Fruit fly (Drosophila melanogaster) whole organism, pupa: ENCODE results near the gene RhoGEF4.

Experiments used
- CG10348 ChIP-seq: fragments of 200-800 bp; sonication (Bioruptor generic); IDR thresholded peaks from 2 replicates; pipeline ENCODE4 v1.3.6; 2022; ENCODE audit warnings: missing biosample characterization, missing genetic modification characterization
- CG12605 ChIP-seq: fragments of 200-800 bp; sonication (Bioruptor generic); IDR thresholded peaks from 2 replicates; pipeline ENCODE4 v1.3.6; 2022; ENCODE audit warnings: missing biosample characterization, missing genetic modification characterization
- CG13204 ChIP-seq: fragments of 200-800 bp; sonication (Bioruptor generic); optimal IDR thresholded peaks from 2 replicates; lab custom pipeline; 2018; ENCODE audit warnings: missing biosample characterization, mild to moderate bottlenecking, missing genetic modification characterization, moderate library complexity
- CG14655 ChIP-seq: fragments of 200-800 bp; sonication (Bioruptor generic); optimal IDR thresholded peaks from 3 replicates; lab custom pipeline; 2017; ENCODE audit warnings: mild to moderate bottlenecking, missing biosample characterization, missing genetic modification reagents, missing genetic modification characterization
- CG15710 ChIP-seq: fragments of 200-800 bp; sonication (Bioruptor generic); optimal IDR thresholded peaks from 2 replicates; lab custom pipeline; 2018; ENCODE audit warnings: missing biosample characterization, mild to moderate bottlenecking, missing genetic modification characterization, moderate library complexity
- CG17806 ChIP-seq: fragments of 200-800 bp; sonication (Bioruptor generic); optimal IDR thresholded peaks from 2 replicates; lab custom pipeline; 2018; ENCODE audit warnings: missing biosample characterization, mild to moderate bottlenecking, missing genetic modification characterization, moderate library complexity
- CG32121 ChIP-seq: fragments of 200-800 bp; sonication (Bioruptor generic); IDR thresholded peaks from 2 replicates; pipeline ENCODE4 v1.3.6; 2022; ENCODE audit warnings: missing biosample characterization, missing genetic modification characterization
- CG34367 ChIP-seq: fragments of 200-800 bp; sonication (Bioruptor generic); optimal IDR thresholded peaks from 2 replicates; lab custom pipeline; 2018; ENCODE audit warnings: missing biosample characterization, mild to moderate bottlenecking, missing genetic modification characterization
- CG4496 ChIP-seq: fragments of 200-800 bp; sonication (Bioruptor generic); IDR thresholded peaks from 3 replicates; pipeline ENCODE4 v1.3.6; 2022; ENCODE audit warnings: missing biosample characterization, missing genetic modification characterization
- CG8159 ChIP-seq: fragments of 200-800 bp; sonication (Bioruptor generic); optimal IDR thresholded peaks from 3 replicates; lab custom pipeline; 2018; ENCODE audit warnings: missing biosample characterization, mild to moderate bottlenecking, missing genetic modification characterization, moderate library complexity
- CG8301 ChIP-seq: fragments of 200-800 bp; sonication (Bioruptor generic); optimal IDR thresholded peaks from 2 replicates; lab custom pipeline; 2018; ENCODE audit warnings: missing biosample characterization, mild to moderate bottlenecking, missing genetic modification characterization
- CG9948 ChIP-seq: fragments of 200-800 bp; sonication (Bioruptor generic); optimal IDR thresholded peaks from 2 replicates; lab custom pipeline; 2018; ENCODE audit warnings: missing biosample characterization, mild to moderate bottlenecking, missing genetic modification characterization, moderate library complexity
- D1 ChIP-seq: fragments of 200-800 bp; sonication (Bioruptor generic); optimal IDR thresholded peaks from 2 replicates; lab custom pipeline; 2018; ENCODE audit warnings: missing biosample characterization, mild to moderate bottlenecking, missing genetic modification characterization, moderate library complexity
- EcR ChIP-seq: fragments of 200-800 bp; sonication (Bioruptor generic); optimal IDR thresholded peaks from 3 replicates; lab custom pipeline; 2019; ENCODE audit warnings: missing biosample characterization, missing genetic modification characterization, mild to moderate bottlenecking, moderate library complexity, missing genetic modification reagents
- Ets98B ChIP-seq: fragments of 200-800 bp; sonication (Bioruptor generic); IDR thresholded peaks from 2 replicates; pipeline ENCODE4 v1.3.6; 2022; ENCODE audit warnings: missing biosample characterization, missing genetic modification characterization
- Pif1A ChIP-seq: fragments of 200-800 bp; sonication (Bioruptor generic); optimal IDR thresholded peaks from 3 replicates; lab custom pipeline; 2016; ENCODE audit warnings: missing biosample characterization, missing genetic modification characterization
- Pif1B ChIP-seq: fragments of 200-800 bp; sonication (Bioruptor generic); optimal IDR thresholded peaks from 3 replicates; lab custom pipeline; 2016; ENCODE audit warnings: missing biosample characterization, missing genetic modification characterization
- Snoo ChIP-seq: fragments of 200-800 bp; sonication (Bioruptor generic); optimal IDR thresholded peaks from 3 replicates; lab custom pipeline; 2017; ENCODE audit warnings: missing biosample characterization, mild to moderate bottlenecking, missing genetic modification characterization, inconsistent platforms
- fd96Ca ChIP-seq: fragments of 200-800 bp; sonication (Bioruptor generic); IDR thresholded peaks from 3 replicates; pipeline ENCODE4 v1.3.6; 2022; ENCODE audit warnings: missing biosample characterization, missing genetic modification characterization
- gl ChIP-seq: fragments of 200-800 bp; sonication (Bioruptor generic); optimal IDR thresholded peaks from 2 replicates; lab custom pipeline; 2018; ENCODE audit warnings: missing biosample characterization, mild to moderate bottlenecking, missing genetic modification characterization
- rn ChIP-seq: fragments of 200-800 bp; sonication (Bioruptor generic); IDR thresholded peaks from 2 replicates; pipeline ENCODE4 v1.3.6; 2022; ENCODE audit warnings: missing biosample characterization, missing genetic modification characterization

RhoGEF4 gene

DNA sequence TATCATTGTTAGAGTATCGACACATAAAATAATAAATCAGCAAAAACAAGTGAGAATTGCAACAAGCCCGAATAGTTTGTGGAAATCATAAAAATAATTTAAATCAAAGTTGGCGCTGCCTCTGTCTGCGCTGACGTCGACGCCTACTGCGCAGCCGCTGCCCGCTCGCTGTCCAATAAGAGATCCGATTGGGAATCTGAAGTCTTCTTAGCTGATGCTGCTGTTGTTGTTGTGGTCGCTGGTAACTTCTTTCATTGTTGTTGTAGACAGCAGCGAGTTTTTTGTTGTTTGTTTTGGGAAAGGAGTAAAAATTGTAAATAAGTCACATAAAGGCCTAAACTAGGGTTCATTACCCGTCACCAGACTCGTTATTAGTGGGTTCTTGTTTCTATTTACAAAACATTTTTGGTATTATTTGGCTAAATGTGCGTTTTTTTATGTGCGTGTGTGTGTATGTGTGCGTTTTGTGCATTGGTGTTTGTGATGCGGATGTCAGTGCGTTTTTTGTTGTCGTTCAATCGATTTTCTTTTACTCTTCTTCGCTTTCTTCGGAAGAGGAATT lies 41.6 kb upstream of the RhoGEF4 start:
- TF ChIP-seq EcR (GFP tag; lab: Kevin White, UChicago) (no peak), CG15710 (tag; lab: Kevin White, UChicago) (no peak), CG13204 (GFP tag; lab: Kevin White, UChicago) (no peak), CG4496 (GFP tag; lab: Robert Waterston, UW) (no peak), Pif1A (no peak), CG8159 (no peak), CG17806 (tag; lab: Kevin White, UChicago) (no peak), CG32121 (GFP tag; lab: Robert Waterston, UW) (no peak)

DNA sequence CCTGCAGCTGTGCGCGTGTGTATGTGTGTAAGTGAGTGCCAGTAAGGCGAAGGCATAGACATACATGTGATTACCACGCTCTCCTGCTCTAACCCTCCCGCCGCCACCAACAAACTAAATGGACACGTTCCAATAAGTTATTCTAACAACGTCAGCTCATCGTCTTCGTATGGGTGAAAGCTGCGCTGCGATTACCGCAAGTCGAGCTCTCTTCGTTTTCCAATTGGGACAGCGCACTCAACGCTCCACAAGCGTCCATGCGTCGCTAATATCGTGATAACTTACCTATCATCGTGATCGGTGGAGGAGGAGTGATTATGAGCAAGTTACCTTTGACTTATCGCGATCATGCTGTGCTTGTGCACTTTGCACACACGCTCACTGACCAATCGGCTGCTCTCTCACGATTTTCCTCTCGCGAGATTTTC lies 37.9 kb upstream of the RhoGEF4 start:
- peak; percentile 61 for TF ChIP-seq Pif1B
- TF ChIP-seq CG15710 (tag; lab: Kevin White, UChicago): no peak
- peak; percentile 26 for TF ChIP-seq CG8301 (tag; lab: Kevin White, UChicago)
- peak; percentile 79; the same call in 2 of the 3 replicates for TF ChIP-seq fd96Ca
- TF ChIP-seq CG12605: peak; percentile 83
- TF ChIP-seq Pif1A: peak; percentile 75
- peak; percentile 81 for TF ChIP-seq CG4496 (GFP tag; lab: Robert Waterston, UW)
- TF ChIP-seq CG9948 (tag; lab: Kevin White, UChicago): peak; percentile 16
- TF ChIP-seq gl: peak; percentile 4
- peak; percentile 94 for TF ChIP-seq Ets98B (GFP tag; lab: Robert Waterston, UW)
- TF ChIP-seq CG34367 (tag; lab: Kevin White, UChicago): no peak
- no peak for TF ChIP-seq EcR (GFP tag; lab: Kevin White, UChicago)

DNA sequence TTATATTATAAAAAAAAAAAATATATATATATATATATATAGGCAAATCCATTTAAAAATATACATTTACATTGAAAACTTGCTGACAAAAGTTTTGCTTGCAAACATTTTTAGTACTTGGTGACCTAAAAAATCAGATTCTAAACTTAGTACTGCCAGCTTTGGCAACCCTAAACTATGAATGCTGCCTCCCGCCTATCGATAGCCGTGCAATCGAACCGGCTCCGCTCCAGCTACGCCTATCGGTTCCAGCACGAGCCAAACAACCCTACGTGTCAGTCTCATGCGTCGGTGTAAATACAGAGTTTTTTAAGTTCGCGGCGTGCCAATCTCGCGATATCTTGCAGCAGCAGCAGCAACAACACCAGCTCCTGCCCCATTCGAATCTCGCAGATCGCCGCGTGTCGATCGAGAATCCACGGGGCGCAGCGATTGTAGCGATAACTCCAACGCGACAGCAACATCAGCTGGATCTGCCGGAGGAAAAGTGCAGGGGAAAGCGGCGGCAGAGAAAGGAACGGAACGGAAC lies 37.2 kb upstream of the RhoGEF4 start, which contains the start of gene Sec63:
Gene Sec63, plus strand, starts transcription at position 238 of the 529 bp plus-strand sequence.
- TF ChIP-seq Ets98B (GFP tag; lab: Robert Waterston, UW) (peak; percentile 38), Snoo (tag; lab: Kevin White, UChicago) (no peak), CG13204 (GFP tag; lab: Kevin White, UChicago) (peak; percentile 11), CG17806 (tag; lab: Kevin White, UChicago) (no peak), CG4496 (GFP tag; lab: Robert Waterston, UW) (peak; percentile 26; the same call in 2 of the 3 replicates), CG34367 (tag; lab: Kevin White, UChicago) (no peak)
- TF ChIP-seq, all 21 proteins: peak for 3

DNA sequence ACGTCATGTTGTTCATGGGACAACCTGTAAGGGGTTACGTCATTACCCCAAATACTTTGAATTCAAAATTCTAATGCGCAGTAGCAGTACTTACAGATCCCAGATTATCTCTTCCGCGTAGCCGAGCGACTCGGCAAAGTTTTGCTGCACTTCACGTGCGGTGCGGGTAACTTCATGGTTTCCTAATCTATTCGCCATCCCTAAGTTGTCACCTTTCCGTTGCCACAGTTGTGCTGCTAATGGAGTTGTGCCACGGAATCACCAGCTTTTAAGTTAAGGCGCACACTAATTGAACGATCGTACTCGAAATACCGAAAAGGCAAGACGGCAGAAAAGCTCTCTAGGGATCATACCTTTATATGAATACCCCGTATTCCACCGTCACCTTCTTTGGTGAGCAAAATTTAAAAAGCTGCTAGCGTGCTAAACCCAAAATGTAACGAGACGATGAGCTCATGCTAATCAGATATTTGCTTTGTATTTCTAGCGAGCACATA lies 36.7 kb upstream of the RhoGEF4 start, which contains the start of gene pst:
Gene pst, minus strand, starts transcription at position 437 of the 497 bp plus-strand sequence.
- TF ChIP-seq Ets98B (GFP tag; lab: Robert Waterston, UW) (peak; percentile 5; the same call in 1 of the 2 replicates), CG15710 (tag; lab: Kevin White, UChicago) (peak; percentile 6), rn (no peak), CG12605 (peak; percentile 16; the same call in 1 of the 2 replicates)

DNA sequence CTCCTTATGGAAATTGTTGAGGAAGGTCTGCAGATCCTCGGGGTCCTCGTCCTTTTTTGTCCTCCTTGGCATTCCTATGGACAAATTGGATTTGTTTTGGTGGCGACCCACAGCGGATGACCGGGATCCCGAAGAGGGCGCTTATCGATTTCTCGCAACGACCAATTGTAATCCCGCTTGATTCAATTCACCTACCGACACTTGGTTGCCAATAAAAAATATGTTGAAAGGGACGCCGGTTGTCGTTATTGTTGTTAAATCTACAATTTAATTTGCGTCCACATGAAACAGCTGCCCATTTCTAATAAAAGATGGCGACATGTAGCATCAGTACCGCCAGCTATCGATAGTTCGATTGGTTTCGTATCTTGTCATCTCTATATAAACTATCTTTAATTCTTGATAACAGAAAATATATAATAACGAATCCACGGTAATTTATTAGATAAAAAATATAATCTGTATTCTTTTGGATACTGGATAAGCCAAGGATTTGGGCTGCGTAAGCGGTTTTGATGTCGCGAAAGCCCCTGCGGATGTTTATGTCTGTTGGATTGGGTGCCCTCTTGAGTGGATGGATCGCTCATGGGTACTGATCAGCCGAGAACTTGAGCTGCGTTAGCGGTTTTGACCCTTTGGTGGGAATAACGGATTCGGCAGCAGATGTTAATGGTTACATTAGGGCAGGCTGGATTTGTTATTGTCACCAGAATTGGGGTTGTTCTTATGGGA lies 33.3 kb upstream of the RhoGEF4 start, which contains the start of gene CTCF:
Gene CTCF, minus strand, starts transcription at position 328 of the 732 bp plus-strand sequence.
- TF ChIP-seq CG12605 (no peak), CG15710 (tag; lab: Kevin White, UChicago) (peak; percentile 13), CG9948 (tag; lab: Kevin White, UChicago) (peak; percentile 12), fd96Ca (peak; percentile 30; the same call in 1 of the 3 replicates), EcR (GFP tag; lab: Kevin White, UChicago) (no peak), CG32121 (GFP tag; lab: Robert Waterston, UW) (no peak), CG34367 (tag; lab: Kevin White, UChicago) (no peak), CG10348 (GFP tag; lab: Robert Waterston, UW) (no peak), Ets98B (GFP tag; lab: Robert Waterston, UW) (no peak)
- TF ChIP-seq, all 21 proteins: peak for 3

DNA sequence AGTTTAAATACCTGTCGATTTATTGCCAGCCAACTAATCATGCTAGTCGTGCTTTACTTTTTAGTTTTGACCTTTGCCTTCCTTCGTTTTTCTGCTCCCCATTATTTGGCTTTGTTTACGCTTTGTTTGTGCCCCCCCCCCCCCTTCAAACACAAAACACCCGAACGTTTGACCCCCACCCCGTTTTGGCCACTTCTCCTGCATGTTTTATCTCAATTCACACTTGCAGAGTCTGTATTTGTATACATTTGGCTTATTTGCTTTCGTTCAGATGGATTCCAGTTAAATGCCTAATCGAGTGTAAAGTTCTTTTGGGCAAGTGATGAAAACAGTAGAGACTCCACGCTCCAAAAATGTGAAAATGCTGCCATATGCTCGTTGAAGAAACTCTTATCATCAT lies 26.1 kb upstream of the RhoGEF4 start:
- TF ChIP-seq CG14655 (GFP tag; lab: Kevin White, UChicago) (no peak), D1 (tag; lab: Kevin White, UChicago) (no peak), CG8159 (no peak), gl (no peak), Snoo (tag; lab: Kevin White, UChicago) (no peak), CG13204 (GFP tag; lab: Kevin White, UChicago) (no peak), CG4496 (GFP tag; lab: Robert Waterston, UW) (no peak), CG12605 (no peak), CG10348 (GFP tag; lab: Robert Waterston, UW) (no peak)
